Fruit fly (Drosophila melanogaster): ENCODE measurements around the gene Trm7-34.

DNA sequence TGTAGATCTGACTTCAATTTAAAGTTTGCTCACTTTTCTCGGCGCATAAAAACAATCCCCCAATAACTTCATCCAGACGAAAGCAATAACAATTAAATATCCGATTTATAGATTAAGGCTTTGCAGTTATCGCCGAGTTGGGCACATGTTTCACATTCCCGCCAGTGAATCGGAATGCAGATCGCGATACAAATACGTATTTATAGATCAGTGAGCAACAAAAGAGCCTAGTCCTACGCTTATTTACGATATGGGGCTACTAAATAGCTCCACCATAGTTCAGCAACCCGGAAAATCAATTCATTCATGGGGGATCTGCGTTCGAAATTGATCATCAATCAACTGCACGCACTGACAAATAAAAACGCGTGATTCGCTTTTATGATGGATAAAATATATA is 41.6 kb downstream of the Trm7-34 start:
- TF ChIP-seq Sox102F (GFP tag; optimal IDR thresholded peaks at IDR 0.05) (no peak), CG16779 (tag; optimal IDR thresholded peaks at IDR 0.05) (no peak), CG34406 (GFP tag; optimal IDR thresholded peaks at IDR 0.05) (no peak), CG8119 (GFP tag; IDR thresholded peaks at IDR 0.05) (no peak), CG6276 (GFP tag; optimal IDR thresholded peaks at IDR 0.05) (no peak), cyc (GFP tag; optimal IDR thresholded peaks at IDR 0.05) (no peak), svp (GFP tag) (no peak)

All from whole organism, prepupa.